Worm (Caenorhabditis elegans): Measurements from ENCODE around the gene arx-4.

DNA sequence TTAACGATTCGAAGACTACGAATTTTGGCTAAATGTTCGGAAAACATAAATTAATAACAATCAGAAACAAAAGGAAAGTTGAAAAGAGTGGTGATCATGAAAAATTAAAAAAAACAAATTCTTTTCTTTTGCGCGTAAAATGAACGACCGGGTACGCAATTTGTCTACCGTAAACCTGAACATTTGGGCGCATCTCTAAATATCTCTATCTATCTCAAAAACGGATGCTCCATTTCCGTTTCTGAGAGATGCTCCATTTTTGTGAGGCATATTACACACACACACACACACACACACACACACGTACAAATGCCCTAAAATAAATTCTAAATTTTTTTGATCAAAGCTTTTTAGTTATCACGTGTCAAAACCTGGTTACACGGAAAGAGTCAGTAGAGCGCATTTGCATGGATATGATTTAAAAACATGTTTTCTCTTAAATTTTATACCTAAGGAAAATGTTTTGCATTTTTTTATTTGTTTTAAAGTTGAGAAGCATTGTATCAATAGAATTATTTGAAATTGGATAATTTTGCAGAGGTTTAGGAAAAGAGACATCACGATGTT lies 27.0 kb downstream of the arx-4 start:
- TF ChIP-seq Y53G8AR.9 (GFP tag; conservative IDR thresholded peaks at IDR 0.05) (no peak), ztf-26 (tag; optimal IDR thresholded peaks at IDR 0.05) (no peak), lin-35 (GFP tag; optimal IDR thresholded peaks at IDR 0.05) (no peak)
